Worm (Caenorhabditis elegans) whole organism, L4/young adult: ENCODE data around the gene C39E9.7.

ENCODE experiments used
- W03F9.2 ChIP-seq: fragments of 150-350 bp; optimal IDR thresholded peaks from 2 replicates; lab custom pipeline; 2014; ENCODE audit warnings: missing biosample characterization, missing genetic modification characterization
- dao-5 ChIP-seq: sonication (generic microtip); optimal IDR thresholded peaks from 2 replicates; lab custom pipeline; 2016; ENCODE audit warnings: missing genotype, missing genetic modification characterization, moderate library complexity, missing compliant biosample characterization
- him-1 ChIP-seq: sonication (generic microtip); optimal IDR thresholded peaks from 2 replicates; lab custom pipeline; 2016; ENCODE audit warnings: missing genotype, missing genetic modification reagents, missing genetic modification characterization, missing compliant biosample characterization

DNA sequence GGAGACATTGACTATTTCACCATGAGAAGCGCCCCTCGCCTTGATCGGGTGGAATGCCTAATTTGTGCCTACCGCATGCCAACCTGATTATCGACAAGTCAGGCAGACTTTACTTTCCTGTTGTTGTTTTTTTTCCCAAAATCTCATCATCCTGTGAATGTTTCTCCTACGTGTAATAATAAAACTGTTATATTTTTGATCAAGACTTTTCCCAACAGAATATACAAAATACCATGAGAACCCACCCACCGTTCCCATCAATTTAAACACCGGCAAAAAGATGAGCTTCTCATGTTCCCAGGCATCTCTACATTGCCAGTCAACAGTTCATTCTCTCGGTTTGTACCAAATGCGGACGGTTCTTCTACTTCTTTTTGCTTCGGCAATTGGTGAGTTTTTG lies 29.7 kb downstream of the C39E9.7 start, which contains the start of gene scl-9:
- no peak for TF ChIP-seq him-1 (tag; lab: Kevin White, UChicago)
- no peak for TF ChIP-seq W03F9.2 (tag; lab: Kevin White, UChicago)
- TF ChIP-seq dao-5 (tag; lab: Kevin White, UChicago): no peak
